Fruit fly (Drosophila melanogaster) whole organism, embryonic: ENCODE data around the gene CG34136.

Experiments used
- CG11696 ChIP-seq: fragments of 200-800 bp; sonication (Bioruptor generic); IDR thresholded peaks from 2 replicates; pipeline ENCODE4 v1.3.6; 2022; ENCODE audit warnings: missing biosample characterization, missing genetic modification characterization
- CG4282 ChIP-seq: fragments of 200-800 bp; sonication (Bioruptor generic); optimal IDR thresholded peaks from 2 replicates; lab custom pipeline; 2016; ENCODE audit warnings: missing biosample characterization, missing genetic modification characterization
- onecut ChIP-seq: fragments of 200-800 bp; sonication (Bioruptor generic); IDR thresholded peaks from 2 replicates; pipeline ENCODE4 v1.3.6; 2022; ENCODE audit warnings: missing biosample characterization, missing genetic modification characterization

DNA sequence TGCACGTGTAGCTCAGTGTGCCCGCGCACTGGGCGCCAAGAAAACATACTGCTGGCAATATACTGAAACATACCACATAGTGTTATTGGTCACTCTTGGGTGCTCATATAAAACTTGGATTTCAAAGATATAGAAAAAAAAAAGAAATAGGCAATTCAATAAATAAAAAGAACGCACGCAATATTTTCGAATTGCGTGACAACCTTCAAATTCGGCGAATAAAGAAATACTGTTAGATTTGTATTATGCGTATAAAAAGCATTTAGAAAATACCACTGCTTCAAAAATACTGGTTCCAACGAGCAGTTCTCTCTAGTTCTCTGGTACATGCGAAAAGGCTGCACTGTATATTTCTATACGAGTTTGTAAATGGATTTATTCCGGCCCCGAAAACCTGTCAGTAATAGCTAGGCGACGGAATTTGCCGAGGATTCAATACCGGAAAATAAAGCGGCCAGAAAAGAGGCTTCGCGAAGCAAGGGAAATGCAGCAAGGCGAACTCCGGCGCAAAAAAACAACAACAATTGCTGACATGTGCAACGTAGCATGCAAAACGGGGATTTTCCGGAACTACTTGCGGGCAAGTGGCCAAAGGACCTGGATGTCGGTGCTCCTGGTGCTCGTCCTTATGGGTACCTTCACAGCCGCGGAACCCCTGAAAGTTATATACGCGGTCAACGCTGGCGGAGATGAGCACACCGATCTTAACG, 5.8 kb downstream of the CG34136 start, which contains the start of gene CG9257:
- TF ChIP-seq CG4282 (GFP tag; lab: Kevin White, UChicago) (no peak), CG11696 (no peak), onecut (GFP tag; lab: Robert Waterston, UW) (no peak)
